Fruit fly (Drosophila melanogaster) whole organism, pupa: Measurements from ENCODE around the gene ss.

ENCODE experiments used
- CG10348 ChIP-seq: fragments of 200-800 bp; sonication (Bioruptor generic); IDR thresholded peaks from 2 replicates; pipeline ENCODE4 v1.3.6; 2022; ENCODE audit warnings: missing biosample characterization, missing genetic modification characterization
- CG12605 ChIP-seq: fragments of 200-800 bp; sonication (Bioruptor generic); IDR thresholded peaks from 2 replicates; pipeline ENCODE4 v1.3.6; 2022; ENCODE audit warnings: missing biosample characterization, missing genetic modification characterization
- CG13204 ChIP-seq: fragments of 200-800 bp; sonication (Bioruptor generic); optimal IDR thresholded peaks from 2 replicates; lab custom pipeline; 2018; ENCODE audit warnings: missing biosample characterization, mild to moderate bottlenecking, missing genetic modification characterization, moderate library complexity
- CG15710 ChIP-seq: fragments of 200-800 bp; sonication (Bioruptor generic); optimal IDR thresholded peaks from 2 replicates; lab custom pipeline; 2018; ENCODE audit warnings: missing biosample characterization, mild to moderate bottlenecking, missing genetic modification characterization, moderate library complexity
- CG17806 ChIP-seq: fragments of 200-800 bp; sonication (Bioruptor generic); optimal IDR thresholded peaks from 2 replicates; lab custom pipeline; 2018; ENCODE audit warnings: missing biosample characterization, mild to moderate bottlenecking, missing genetic modification characterization, moderate library complexity
- CG9948 ChIP-seq: fragments of 200-800 bp; sonication (Bioruptor generic); optimal IDR thresholded peaks from 2 replicates; lab custom pipeline; 2018; ENCODE audit warnings: missing biosample characterization, mild to moderate bottlenecking, missing genetic modification characterization, moderate library complexity
- EcR ChIP-seq: fragments of 200-800 bp; sonication (Bioruptor generic); optimal IDR thresholded peaks from 3 replicates; lab custom pipeline; 2019; ENCODE audit warnings: missing biosample characterization, missing genetic modification characterization, mild to moderate bottlenecking, moderate library complexity, missing genetic modification reagents
- Ets98B ChIP-seq: fragments of 200-800 bp; sonication (Bioruptor generic); IDR thresholded peaks from 2 replicates; pipeline ENCODE4 v1.3.6; 2022; ENCODE audit warnings: missing biosample characterization, missing genetic modification characterization
- Pif1B ChIP-seq: fragments of 200-800 bp; sonication (Bioruptor generic); optimal IDR thresholded peaks from 3 replicates; lab custom pipeline; 2016; ENCODE audit warnings: missing biosample characterization, missing genetic modification characterization
- rn ChIP-seq: fragments of 200-800 bp; sonication (Bioruptor generic); IDR thresholded peaks from 2 replicates; pipeline ENCODE4 v1.3.6; 2022; ENCODE audit warnings: missing biosample characterization, missing genetic modification characterization

DNA sequence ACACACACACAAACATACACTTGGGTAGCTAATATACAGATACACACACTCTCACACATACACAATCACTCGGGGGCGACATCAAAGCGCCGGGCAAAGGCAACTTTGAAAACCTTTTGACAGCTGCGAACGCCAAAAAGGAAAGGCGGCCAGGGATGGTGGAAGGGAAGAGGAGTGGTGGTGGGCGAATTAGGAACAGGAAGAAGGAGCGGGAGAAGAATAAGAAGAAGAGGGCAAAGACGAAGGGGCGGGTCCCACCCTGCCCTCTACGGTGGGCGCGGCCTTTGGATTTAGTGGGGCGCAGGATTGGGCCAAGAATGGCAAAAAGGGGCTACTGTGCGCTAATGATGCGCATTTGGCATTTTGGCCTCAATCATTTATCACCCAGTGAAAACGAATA lies 6.9 kb downstream of the ss start:
- TF ChIP-seq CG15710 (no peak), CG12605 (GFP tag; lab: Robert Waterston, UW) (no peak), CG10348 (GFP tag; lab: Robert Waterston, UW) (no peak), CG13204 (GFP tag; lab: Kevin White, UChicago) (no peak), EcR (GFP tag; lab: Kevin White, UChicago) (no peak), rn (GFP tag; lab: Robert Waterston, UW) (no peak), Pif1B (GFP tag; lab: Kevin White, UChicago) (no peak), CG9948 (tag; lab: Kevin White, UChicago) (no peak), Ets98B (GFP tag; lab: Robert Waterston, UW) (no peak), CG17806 (no peak)
